Worm (Caenorhabditis elegans) whole organism, L4 larva: ENCODE measurements around the gene epg-3.
A peak's percentile ranks its signal among the peaks of the same experiment; 100 is the strongest.

Experiments
- D1046.2 ChIP-seq: fragments of 200-800 bp; sonication (Bioruptor generic); IDR thresholded peaks from 2 replicates; pipeline ENCODE4 v1.3.6; 2022; ENCODE audit warnings: missing genetic modification characterization, missing compliant biosample characterization
- F10B5.3 ChIP-seq: sonication (generic microtip); optimal IDR thresholded peaks from 2 replicates; lab custom pipeline; 2016; ENCODE audit warnings: mild to moderate bottlenecking, missing genetic modification characterization, missing compliant biosample characterization
- F26F4.8 ChIP-seq: fragments of 200-800 bp; sonication (Bioruptor generic); conservative IDR thresholded peaks from 2 replicates; pipeline ENCODE4 v1.3.6; 2022; ENCODE audit warnings: missing genetic modification characterization, missing compliant biosample characterization
- R02D3.7 ChIP-seq: fragments of 150-350 bp; sonication (generic microtip); optimal IDR thresholded peaks from 3 replicates; lab custom pipeline; 2014; ENCODE audit warnings: missing biosample characterization, missing genetic modification characterization
- T20F7.1 ChIP-seq: fragments of 200-800 bp; sonication (Bioruptor generic); optimal IDR thresholded peaks from 2 replicates; lab custom pipeline; 2018; ENCODE audit warnings: mild to moderate bottlenecking, missing genetic modification characterization, missing compliant biosample characterization
- Y105C5A.15 ChIP-seq: fragments of 200-800 bp; sonication (Bioruptor generic); IDR thresholded peaks from 2 replicates; pipeline ENCODE4 v1.3.6; 2022; ENCODE audit warnings: missing genetic modification characterization, missing compliant biosample characterization
- aha-1 ChIP-seq: fragments of 150-350 bp; peaks from one replicate; lab custom pipeline; 2014; ENCODE audit warnings: missing biosample characterization, missing genetic modification characterization
- ama-1 ChIP-seq: fragments of 150-350 bp; optimal IDR thresholded peaks from 2 replicates; lab custom pipeline; 2014; ENCODE audit warnings: inconsistent platforms, mixed read lengths
- ceh-20 ChIP-seq: fragments of 200-800 bp; sonication (Bioruptor generic); IDR thresholded peaks from 2 replicates; pipeline ENCODE4 v1.3.6; 2022; ENCODE audit warnings: missing genetic modification reagents, missing genetic modification characterization, missing compliant biosample characterization
- ceh-28 ChIP-seq: fragments of 150-350 bp; optimal IDR thresholded peaks from 2 replicates; lab custom pipeline; 2014; ENCODE audit warnings: missing biosample characterization, missing genetic modification reagents, missing genetic modification characterization
- ceh-32 ChIP-seq: sonication (generic microtip); optimal IDR thresholded peaks from 2 replicates; lab custom pipeline; 2016; ENCODE audit warnings: mild to moderate bottlenecking, missing genetic modification characterization, missing compliant biosample characterization; ENCODE audit not compliant: poor library complexity
- ceh-62 ChIP-seq: sonication (generic microtip); optimal IDR thresholded peaks from 2 replicates; lab custom pipeline; 2017; ENCODE audit warnings: missing biosample characterization, missing genetic modification characterization
- cey-2 ChIP-seq: sonication (generic microtip); optimal IDR thresholded peaks from 3 replicates; lab custom pipeline; 2017; ENCODE audit warnings: missing genetic modification characterization, mild to moderate bottlenecking, missing compliant biosample characterization, antibody characterized with exemption, borderline replicate concordance; ENCODE audit not compliant: insufficient read depth
- daf-12 ChIP-seq: fragments of 150-350 bp; optimal IDR thresholded peaks from 2 replicates; lab custom pipeline; 2014; ENCODE audit warnings: missing biosample characterization, missing genetic modification reagents, missing genetic modification characterization
- daf-16 ChIP-seq, 3 experiments: sonication (generic microtip); optimal IDR thresholded peaks; 2 replicates each; lab custom pipeline; 2016 to 2017; ENCODE audit warnings: missing genetic modification characterization in 3 of 3, missing genetic modification reagents in 3 of 3, mild to moderate bottlenecking in 2 of 3, missing compliant biosample characterization in 2 of 3, missing biosample characterization in 1 of 3, moderate library complexity in 1 of 3
- dmd-6 ChIP-seq: fragments of 200-800 bp; sonication (Bioruptor generic); IDR thresholded peaks from 2 replicates; pipeline ENCODE4 v1.3.6; 2022; ENCODE audit warnings: missing genetic modification reagents, missing genetic modification characterization, missing compliant biosample characterization
- dpl-1 ChIP-seq: fragments of 150-350 bp; optimal IDR thresholded peaks from 2 replicates; lab custom pipeline; 2014; ENCODE audit warnings: missing biosample characterization, missing genetic modification reagents, missing genetic modification characterization
- duxl-1 ChIP-seq: sonication (generic microtip); optimal IDR thresholded peaks from 2 replicates; lab custom pipeline; 2016; ENCODE audit warnings: mild to moderate bottlenecking, missing genetic modification characterization, moderate library complexity, missing compliant biosample characterization; ENCODE audit not compliant: poor library complexity
- dve-1 ChIP-seq: sonication (generic microtip); optimal IDR thresholded peaks from 2 replicates; lab custom pipeline; 2017; ENCODE audit warnings: antibody characterized with exemption, mild to moderate bottlenecking, missing genetic modification characterization, missing compliant biosample characterization; ENCODE audit not compliant: insufficient read depth
- egl-43 ChIP-seq: fragments of 200-800 bp; sonication (Bioruptor generic); IDR thresholded peaks from 2 replicates; pipeline ENCODE4 v1.3.6; 2022; ENCODE audit warnings: missing genetic modification reagents, missing genetic modification characterization, missing compliant biosample characterization
- fkh-10 ChIP-seq: fragments of 150-350 bp; optimal IDR thresholded peaks from 2 replicates; lab custom pipeline; 2014; ENCODE audit warnings: missing biosample characterization, missing genetic modification reagents, missing genetic modification characterization
- hif-1 ChIP-seq, 2 experiments: sonication (generic microtip); optimal IDR thresholded peaks; 2 replicates each; lab custom pipeline; 2016 to 2017; ENCODE audit warnings: missing compliant biosample characterization in 2 of 2, missing genetic modification characterization in 2 of 2, missing genetic modification reagents in 2 of 2, missing genotype in 2 of 2, mild to moderate bottlenecking in 1 of 2
- hlh-11 ChIP-seq: fragments of 200-800 bp; sonication (Bioruptor generic); optimal IDR thresholded peaks from 2 replicates; lab custom pipeline; 2018; ENCODE audit warnings: mild to moderate bottlenecking, missing genetic modification characterization, missing compliant biosample characterization
- hlh-30 ChIP-seq: sonication (generic microtip); optimal IDR thresholded peaks from 2 replicates; lab custom pipeline; 2017; ENCODE audit warnings: antibody characterized with exemption, mild to moderate bottlenecking, missing genetic modification characterization, missing compliant biosample characterization; ENCODE audit not compliant: insufficient read depth
- jun-1 ChIP-seq: fragments of 150-350 bp; optimal IDR thresholded peaks from 2 replicates; lab custom pipeline; 2014; ENCODE audit warnings: missing biosample characterization, missing genetic modification reagents, missing genetic modification characterization
- lin-13 ChIP-seq: fragments of 150-350 bp; optimal IDR thresholded peaks from 2 replicates; lab custom pipeline; 2014; ENCODE audit warnings: missing biosample characterization, missing genetic modification reagents, missing genetic modification characterization
- lin-38 ChIP-seq: fragments of 200-800 bp; sonication (Bioruptor generic); IDR thresholded peaks from 2 replicates; pipeline ENCODE4 v1.3.6; 2022; ENCODE audit warnings: missing genetic modification reagents, missing genetic modification characterization, missing compliant biosample characterization
- madf-9 ChIP-seq: fragments of 200-800 bp; sonication (Bioruptor generic); conservative IDR thresholded peaks from 2 replicates; pipeline ENCODE4 v1.3.6; 2022; ENCODE audit warnings: missing genetic modification reagents, missing genetic modification characterization, missing compliant biosample characterization
- mdl-1 ChIP-seq, 2 experiments: fragments of 150-350 bp in 1 of 2; sonication (generic microtip) in 1 of 2; optimal IDR thresholded peaks; 2 replicates each; lab custom pipeline; 2014 to 2017; ENCODE audit warnings: missing biosample characterization in 2 of 2, missing genetic modification characterization in 2 of 2
- mdt-29 ChIP-seq: fragments of 200-800 bp; sonication (Bioruptor generic); IDR thresholded peaks from 2 replicates; pipeline ENCODE4 v1.3.6; 2022; ENCODE audit warnings: missing genetic modification reagents, missing genetic modification characterization, missing compliant biosample characterization
- mep-1 ChIP-seq: fragments of 150-350 bp; sonication (generic microtip); optimal IDR thresholded peaks from 3 replicates; lab custom pipeline; 2014; ENCODE audit warnings: missing biosample characterization, missing genetic modification characterization
- mes-2 ChIP-seq: sonication (generic microtip); optimal IDR thresholded peaks from 2 replicates; lab custom pipeline; 2016; ENCODE audit warnings: missing genotype, mild to moderate bottlenecking, missing genetic modification characterization, missing compliant biosample characterization; ENCODE audit not compliant: poor library complexity, severe bottlenecking
- mxl-3 ChIP-seq: fragments of 200-800 bp; sonication (Bioruptor generic); optimal IDR thresholded peaks from 2 replicates; lab custom pipeline; 2018; ENCODE audit warnings: mild to moderate bottlenecking, missing genetic modification characterization, missing compliant biosample characterization
- nhr-42 ChIP-seq: fragments of 200-800 bp; sonication (Bioruptor generic); IDR thresholded peaks from 2 replicates; pipeline ENCODE4 v1.3.6; 2022; ENCODE audit warnings: missing genetic modification characterization, missing compliant biosample characterization
- nhr-6 ChIP-seq: fragments of 150-350 bp; optimal IDR thresholded peaks from 2 replicates; lab custom pipeline; 2014; ENCODE audit warnings: missing biosample characterization, missing genetic modification characterization
- php-3 ChIP-seq: fragments of 200-800 bp; sonication (Bioruptor generic); IDR thresholded peaks from 2 replicates; pipeline ENCODE4 v1.3.6; 2022; ENCODE audit warnings: missing genetic modification reagents, missing genetic modification characterization, missing compliant biosample characterization
- rbr-2 ChIP-seq: sonication (generic microtip); optimal IDR thresholded peaks from 2 replicates; lab custom pipeline; 2016; ENCODE audit warnings: missing genotype, missing genetic modification characterization, missing compliant biosample characterization
- snpc-1.2 ChIP-seq: fragments of 200-800 bp; sonication (Bioruptor generic); IDR thresholded peaks from 2 replicates; pipeline ENCODE4 v1.3.6; 2022; ENCODE audit warnings: missing genetic modification reagents, missing genetic modification characterization, missing compliant biosample characterization
- snpc-4 ChIP-seq: fragments of 150-350 bp; optimal IDR thresholded peaks from 2 replicates; lab custom pipeline; 2014; ENCODE audit warnings: missing biosample characterization, missing genetic modification characterization
- spr-1 ChIP-seq: sonication (generic microtip); optimal IDR thresholded peaks from 2 replicates; lab custom pipeline; 2016; ENCODE audit warnings: mild to moderate bottlenecking, missing genetic modification characterization, missing compliant biosample characterization
- tra-1 ChIP-seq: fragments of 200-800 bp; sonication (Bioruptor generic); IDR thresholded peaks from 2 replicates; pipeline ENCODE4 v1.3.6; 2022; ENCODE audit warnings: missing genetic modification reagents, missing genetic modification characterization, missing compliant biosample characterization
- unc-130 ChIP-seq: sonication (generic microtip); optimal IDR thresholded peaks from 2 replicates; lab custom pipeline; 2016; ENCODE audit warnings: missing genetic modification reagents, missing genetic modification characterization, missing compliant biosample characterization
- unc-39 ChIP-seq: sonication (generic microtip); optimal IDR thresholded peaks from 2 replicates; lab custom pipeline; 2017; ENCODE audit warnings: missing biosample characterization, missing genetic modification characterization
- vab-7 ChIP-seq: fragments of 200-800 bp; sonication (Bioruptor generic); IDR thresholded peaks from 2 replicates; pipeline ENCODE4 v1.3.6; 2022; ENCODE audit warnings: missing genetic modification reagents, missing genetic modification characterization, missing compliant biosample characterization
- zip-11 ChIP-seq: fragments of 200-800 bp; sonication (Bioruptor generic); IDR thresholded peaks from 2 replicates; pipeline ENCODE4 v1.3.6; 2022; ENCODE audit warnings: missing genetic modification characterization, missing compliant biosample characterization
- ztf-7 ChIP-seq: fragments of 150-350 bp; optimal IDR thresholded peaks from 2 replicates; lab custom pipeline; 2014; ENCODE audit warnings: missing biosample characterization, missing genetic modification characterization

The epg-3 gene

ce11 chrIII:12919882-12920281 lies 14.6 kb upstream of the epg-3 start (continued):
- TF ChIP-seq ama-1 (lab: Kevin White, UChicago): peak; percentile 6
- no peak for TF ChIP-seq F26F4.8 (GFP tag; lab: Robert Waterston, UW)
- no peak for TF ChIP-seq F10B5.3
- TF ChIP-seq egl-43 (GFP tag; lab: Robert Waterston, UW): no peak
- peak; percentile 61 for TF ChIP-seq ztf-7
- TF ChIP-seq ceh-28: peak; percentile 11
- TF ChIP-seq jun-1 (tag; lab: Kevin White, UChicago): peak; percentile 23
- TF ChIP-seq mxl-3 (GFP tag; lab: Kevin White, UChicago): no peak
- TF ChIP-seq dve-1 (tag; lab: Kevin White, UChicago): peak; percentile 79
- no peak for TF ChIP-seq ceh-62 (tag; lab: Kevin White, UChicago)
- peak; percentile 60 for TF ChIP-seq mes-2 (tag; lab: Kevin White, UChicago)
- TF ChIP-seq spr-1 (tag; lab: Kevin White, UChicago): no peak
- TF ChIP-seq unc-130: no peak
- TF ChIP-seq unc-39: no peak
- no peak for TF ChIP-seq zip-11 (GFP tag; lab: Robert Waterston, UW)
- no peak for TF ChIP-seq nhr-42
- TF ChIP-seq daf-16 (GFP tag; optimal IDR thresholded peaks at IDR 0.05; lab: Kevin White, UChicago): no peak
- peak; percentile 82 for TF ChIP-seq daf-16 (tag; optimal IDR thresholded peaks at IDR 0.05; lab: Kevin White, UChicago)
- TF ChIP-seq nhr-6 (tag; lab: Kevin White, UChicago): peak; percentile 86
- TF ChIP-seq hlh-11 (tag; lab: Kevin White, UChicago): peak; percentile 68
- TF ChIP-seq D1046.2 (GFP tag; lab: Robert Waterston, UW): no peak
- TF ChIP-seq mep-1 (tag; lab: Kevin White, UChicago): peak; percentile 56

- TF ChIP-seq ceh-32: no peak
- TF ChIP-seq Y105C5A.15 (GFP tag; lab: Robert Waterston, UW): no peak
- no peak for TF ChIP-seq tra-1
- TF ChIP-seq zip-11 (GFP tag; lab: Robert Waterston, UW): no peak
- TF ChIP-seq php-3 (GFP tag; lab: Robert Waterston, UW): no peak
- TF ChIP-seq mdl-1 (tag; optimal IDR thresholded peaks at IDR 0.05; lab: Kevin White, UChicago): no peak
- TF ChIP-seq lin-13 (GFP tag; lab: Kevin White, UChicago): no peak
- TF ChIP-seq egl-43 (GFP tag; lab: Robert Waterston, UW): no peak
- no peak for TF ChIP-seq madf-9 (GFP tag; lab: Robert Waterston, UW)
- no peak for TF ChIP-seq dpl-1 (GFP tag; lab: Kevin White, UChicago)
- no peak for TF ChIP-seq dmd-6
- TF ChIP-seq ama-1 (lab: Kevin White, UChicago): no peak
- no peak for TF ChIP-seq unc-39
- TF ChIP-seq hif-1 (tag; optimal IDR thresholded peaks at IDR 0.05; lab: Kevin White, UChicago): no peak
- TF ChIP-seq, all 104 proteins: peak for 0
These were observed 13.7 kb upstream of the epg-3 start for ce11 chrIII:12920810-12921209.

- TF ChIP-seq cey-2: no peak
- TF ChIP-seq dve-1 (tag; lab: Kevin White, UChicago): peak; percentile 2
- TF ChIP-seq mdt-29 (GFP tag; lab: Robert Waterston, UW): no peak
- no peak for TF ChIP-seq daf-16 (GFP tag; optimal IDR thresholded peaks at IDR 0.05; lab: Kevin White, UChicago)
- peak; percentile 16 for TF ChIP-seq daf-16 (tag; optimal IDR thresholded peaks at IDR 0.05; lab: Kevin White, UChicago)
- TF ChIP-seq hif-1 (tag; optimal IDR thresholded peaks at IDR 0.05; lab: Kevin White, UChicago): peak in 1 of 2 experiments; percentile 2
- no peak for TF ChIP-seq duxl-1 (tag; lab: Kevin White, UChicago)
- TF ChIP-seq vab-7 (GFP tag; lab: Robert Waterston, UW): no peak
- TF ChIP-seq rbr-2: peak; percentile 51
- TF ChIP-seq lin-38 (GFP tag; lab: Robert Waterston, UW): peak; percentile 36
- no peak for TF ChIP-seq snpc-1.2 (GFP tag; lab: Robert Waterston, UW)
- no peak for TF ChIP-seq R02D3.7 (tag; lab: Kevin White, UChicago)
- TF ChIP-seq T20F7.1 (GFP tag; lab: Kevin White, UChicago): no peak
- peak; percentile 37 for TF ChIP-seq dpl-1 (GFP tag; lab: Kevin White, UChicago)
- TF ChIP-seq daf-12 (tag; lab: Kevin White, UChicago): no peak
- TF ChIP-seq hlh-30 (tag; lab: Kevin White, UChicago): peak; percentile 5
- no peak for TF ChIP-seq ceh-20 (GFP tag; lab: Robert Waterston, UW)
- no peak for TF ChIP-seq snpc-4 (tag; lab: Kevin White, UChicago)
- TF ChIP-seq fkh-10 (GFP tag; lab: Kevin White, UChicago): peak; percentile 51
- TF ChIP-seq mes-2 (tag; lab: Kevin White, UChicago): peak; percentile 19
- no peak for TF ChIP-seq mdl-1 (tag; optimal IDR thresholded peaks at IDR 0.05; lab: Kevin White, UChicago)
- TF ChIP-seq aha-1 (tag; lab: Kevin White, UChicago): peak; percentile 29
These were observed 8.4 kb upstream of the epg-3 start, which contains the start of the genes npp-25 and mrps-10 for ce11 chrIII:12925947-12926607. Gene npp-25 (minus strand): TSS chrIII:12925997. Gene mrps-10 (plus strand): TSS chrIII:12926557.
